Fruit fly (Drosophila melanogaster) whole organism, embryonic: ENCODE results near the gene CG42718.

Source experiments
- Adf1 ChIP-seq: fragments of 200-800 bp; sonication (Bioruptor generic); IDR thresholded peaks from 2 replicates; pipeline ENCODE4 v1.3.6; 2022; ENCODE audit warnings: missing biosample characterization, missing genetic modification characterization
- CG11093 ChIP-seq: fragments of 200-800 bp; sonication (Bioruptor generic); IDR thresholded peaks from 3 replicates; pipeline ENCODE4 v1.3.6; 2022; ENCODE audit warnings: missing biosample characterization, missing genetic modification characterization
- CG13424 ChIP-seq: fragments of 200-800 bp; sonication (Bioruptor generic); optimal IDR thresholded peaks from 2 replicates; lab custom pipeline; 2019; ENCODE audit warnings: missing biosample characterization, mild to moderate bottlenecking, missing genetic modification characterization, moderate library complexity
- CG1603 ChIP-seq: fragments of 200-800 bp; sonication (Bioruptor generic); optimal IDR thresholded peaks from 2 replicates; lab custom pipeline; 2019; ENCODE audit warnings: missing biosample characterization, mild to moderate bottlenecking, missing genetic modification characterization, moderate library complexity
- CG16815 ChIP-seq: fragments of 200-800 bp; sonication (Bioruptor generic); optimal IDR thresholded peaks from 3 replicates; lab custom pipeline; 2017; ENCODE audit warnings: missing biosample characterization, mild to moderate bottlenecking, missing genetic modification characterization
- CG2120 ChIP-seq: fragments of 200-800 bp; sonication (Bioruptor generic); optimal IDR thresholded peaks from 3 replicates; lab custom pipeline; 2016; ENCODE audit warnings: missing biosample characterization, missing genetic modification characterization
- CG2199 ChIP-seq: fragments of 200-800 bp; sonication (Bioruptor generic); IDR thresholded peaks from 3 replicates; pipeline ENCODE4 v1.3.6; 2022; ENCODE audit warnings: missing biosample characterization, missing genetic modification characterization
- CG30431 ChIP-seq: fragments of 200-800 bp; sonication (Bioruptor generic); optimal IDR thresholded peaks from 2 replicates; lab custom pipeline; 2017; ENCODE audit warnings: missing biosample characterization, missing genetic modification characterization
- CG3838 ChIP-seq: fragments of 200-800 bp; sonication (Bioruptor generic); optimal IDR thresholded peaks from 3 replicates; lab custom pipeline; 2016; ENCODE audit warnings: missing biosample characterization, missing genetic modification characterization
- CG4360 ChIP-seq: fragments of 200-800 bp; sonication (Bioruptor generic); IDR thresholded peaks from 2 replicates; pipeline ENCODE4 v1.3.6; 2022; ENCODE audit warnings: missing biosample characterization, missing genetic modification characterization
- CG5953 ChIP-seq: fragments of 200-800 bp; sonication (Bioruptor generic); IDR thresholded peaks from 2 replicates; pipeline ENCODE4 v1.3.6; 2022; ENCODE audit warnings: missing biosample characterization, missing genetic modification characterization
- CG9876 ChIP-seq: fragments of 200-800 bp; sonication (Bioruptor generic); optimal IDR thresholded peaks from 2 replicates; lab custom pipeline; 2016; ENCODE audit warnings: missing biosample characterization, missing genetic modification characterization
- Deaf1 ChIP-seq: fragments of 200-800 bp; optimal IDR thresholded peaks from 3 replicates; lab custom pipeline; 2019; ENCODE audit warnings: missing biosample characterization, mild to moderate bottlenecking, missing genetic modification characterization, moderate library complexity
- Doc2 ChIP-seq: fragments of 200-800 bp; sonication (Bioruptor generic); IDR thresholded peaks from 2 replicates; pipeline ENCODE4 v1.3.6; 2022; ENCODE audit warnings: missing biosample characterization, missing genetic modification characterization
- ERR ChIP-seq: fragments of 200-800 bp; sonication (Bioruptor generic); optimal IDR thresholded peaks from 2 replicates; lab custom pipeline; 2016; ENCODE audit warnings: missing biosample characterization, missing genetic modification characterization
- HLH4C ChIP-seq: fragments of 200-800 bp; sonication (Bioruptor generic); IDR thresholded peaks from 3 replicates; pipeline ENCODE4 v1.3.6; 2022; ENCODE audit warnings: missing biosample characterization, missing genetic modification characterization; ENCODE audit not compliant: partially characterized antibody
- HLH54F ChIP-seq: fragments of 200-800 bp; sonication (Bioruptor generic); optimal IDR thresholded peaks from 3 replicates; lab custom pipeline; 2016; ENCODE audit warnings: missing biosample characterization, missing genetic modification characterization
- HmgZ ChIP-seq: fragments of 200-800 bp; sonication (Bioruptor generic); optimal IDR thresholded peaks from 2 replicates; lab custom pipeline; 2018; ENCODE audit warnings: missing biosample characterization, mild to moderate bottlenecking, missing genetic modification characterization
- Hr78 ChIP-seq, 2 experiments: fragments of 200-800 bp in 1 of 2; fragments of >200 bp in 1 of 2; sonication (Bioruptor generic) in 1 of 2; optimal IDR thresholded peaks; 2 replicates each; lab custom pipeline; 2017 to 2019; ENCODE audit warnings: missing biosample characterization in 2 of 2, missing genetic modification characterization in 2 of 2, mild to moderate bottlenecking in 1 of 2, moderate library complexity in 1 of 2
- Mad ChIP-seq: fragments of 200-800 bp; sonication (Bioruptor generic); optimal IDR thresholded peaks from 2 replicates; lab custom pipeline; 2016; ENCODE audit warnings: missing biosample characterization, missing genetic modification characterization
- Max ChIP-seq: fragments of 200-800 bp; sonication (Bioruptor generic); optimal IDR thresholded peaks from 2 replicates; lab custom pipeline; 2016; ENCODE audit warnings: missing biosample characterization, mild to moderate bottlenecking, missing genetic modification characterization
- Neu2 ChIP-seq: fragments of 200-800 bp; sonication (Bioruptor generic); optimal IDR thresholded peaks from 3 replicates; lab custom pipeline; 2016; ENCODE audit warnings: missing biosample characterization, missing genetic modification characterization, borderline replicate concordance
- Side ChIP-seq: fragments of 200-800 bp; sonication (Bioruptor generic); optimal IDR thresholded peaks from 2 replicates; lab custom pipeline; 2016; ENCODE audit warnings: missing biosample characterization, missing genetic modification characterization
- Sox100B ChIP-seq: fragments of 200-800 bp; sonication (Bioruptor generic); optimal IDR thresholded peaks from 3 replicates; lab custom pipeline; 2018; ENCODE audit warnings: missing biosample characterization, mild to moderate bottlenecking, missing genetic modification characterization
- Sox102F ChIP-seq: fragments of 200-800 bp; sonication (Bioruptor generic); optimal IDR thresholded peaks from 2 replicates; lab custom pipeline; 2018; ENCODE audit warnings: missing biosample characterization, mild to moderate bottlenecking, missing genetic modification characterization, moderate library complexity
- Taf1 ChIP-seq: fragments of 200-800 bp; sonication (Bioruptor generic); IDR thresholded peaks from 2 replicates; pipeline ENCODE4 v1.3.6; 2022; ENCODE audit warnings: missing biosample characterization, missing genetic modification characterization
- al ChIP-seq: fragments of 200-800 bp; sonication (Bioruptor generic); IDR thresholded peaks from 2 replicates; pipeline ENCODE4 v1.3.6; 2022; ENCODE audit warnings: missing biosample characterization, missing genetic modification characterization
- az2 ChIP-seq: fragments of 200-800 bp; sonication (Bioruptor generic); optimal IDR thresholded peaks from 3 replicates; lab custom pipeline; 2016; ENCODE audit warnings: missing biosample characterization, missing genetic modification characterization
- bcd ChIP-seq: fragments of 200-800 bp; sonication (Bioruptor generic); optimal IDR thresholded peaks from 2 replicates; lab custom pipeline; 2017; ENCODE audit warnings: missing biosample characterization, mild to moderate bottlenecking, missing genetic modification characterization
- chinmo ChIP-seq: fragments of 200-800 bp; sonication (Bioruptor generic); IDR thresholded peaks from 4 replicates; pipeline ENCODE4 v1.3.6; 2022; ENCODE audit warnings: missing biosample characterization, missing genetic modification characterization; ENCODE audit not compliant: partially characterized antibody
- hb ChIP-seq: fragments of 200-800 bp; sonication (Bioruptor generic); IDR thresholded peaks from 3 replicates; pipeline ENCODE4 v1.3.6; 2022; ENCODE audit warnings: missing biosample characterization, missing genetic modification characterization; ENCODE audit not compliant: partially characterized antibody
- insv ChIP-seq, 2 experiments: fragments of 200-800 bp; sonication (Bioruptor generic); optimal IDR thresholded peaks; 3 replicates each; lab custom pipeline; 2016 to 2018; ENCODE audit warnings: missing biosample characterization in 2 of 2, missing genetic modification characterization in 2 of 2
- lilli ChIP-seq: fragments of 200-800 bp; sonication (Bioruptor generic); optimal IDR thresholded peaks from 3 replicates; lab custom pipeline; 2016; ENCODE audit warnings: missing biosample characterization, missing genetic modification characterization
- lov ChIP-seq, 2 experiments: fragments of 200-800 bp in 1 of 2; fragments of >200 bp in 1 of 2; sonication (Bioruptor generic) in 1 of 2; IDR thresholded peaks in 1 of 2; optimal IDR thresholded peaks in 1 of 2; 2 replicates in 1 of 2; 3 replicates in 1 of 2; pipeline versions ENCODE4 v1.3.6 to Lab custom; 2017 to 2022; ENCODE audit warnings: missing biosample characterization in 1 of 2, missing genetic modification characterization in 1 of 2
- ranshi ChIP-seq: fragments of 200-800 bp; sonication (Bioruptor generic); IDR thresholded peaks from 2 replicates; pipeline ENCODE4 v1.3.6; 2022; ENCODE audit warnings: missing biosample characterization, missing genetic modification characterization
- sens ChIP-seq: fragments of 200-800 bp; sonication (Bioruptor generic); peaks from one replicate; lab custom pipeline; 2016; ENCODE audit warnings: missing biosample characterization, missing genetic modification characterization
- tup ChIP-seq: fragments of 200-800 bp; sonication (Bioruptor generic); optimal IDR thresholded peaks from 2 replicates; lab custom pipeline; 2016; ENCODE audit warnings: missing biosample characterization, mild to moderate bottlenecking, missing genetic modification characterization, moderate library complexity

CG42718 gene

DNA sequence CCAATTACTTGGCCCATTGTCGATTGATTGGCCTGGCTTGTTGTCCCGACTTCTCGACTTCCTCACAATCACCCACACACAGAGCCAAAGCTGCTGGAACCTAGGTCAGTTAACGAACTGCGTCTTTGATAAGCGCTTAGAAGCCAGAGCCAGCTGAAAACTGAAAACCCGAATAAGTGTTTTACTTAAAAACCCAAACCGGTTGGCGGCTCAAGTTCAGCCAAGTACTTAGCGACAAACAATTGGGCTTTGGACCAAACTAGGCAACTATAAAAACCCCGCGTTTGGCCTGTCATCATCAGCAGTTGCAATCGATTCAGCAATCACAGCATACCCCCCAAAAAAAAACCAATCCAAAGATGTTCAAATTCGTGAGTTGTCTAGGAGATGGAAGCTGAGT is 2.3 kb upstream of the CG42718 start, which contains the start of gene CG13059:
CG13059 (plus strand) TSS at position 301 of the 400 bp plus-strand sequence.
- TF ChIP-seq sens (GFP tag; lab: Kevin White, UChicago) (no peak), bcd (GFP tag; lab: Kevin White, UChicago) (no peak), Mad (GFP tag; lab: Kevin White, UChicago) (no peak), CG16815 (no peak), CG5953 (no peak), Side (GFP tag; lab: Kevin White, UChicago) (no peak), Taf1 (GFP tag; lab: Robert Waterston, UW) (no peak), CG1603 (tag; lab: Kevin White, UChicago) (no peak), CG2199 (no peak), CG9876 (GFP tag; lab: Kevin White, UChicago) (no peak), ranshi (no peak), ERR (GFP tag; lab: Kevin White, UChicago) (no peak), HLH4C (GFP tag; lab: Robert Waterston, UW) (no peak), Adf1 (GFP tag; lab: Robert Waterston, UW) (no peak), Sox102F (GFP tag; lab: Kevin White, UChicago) (no peak)

DNA sequence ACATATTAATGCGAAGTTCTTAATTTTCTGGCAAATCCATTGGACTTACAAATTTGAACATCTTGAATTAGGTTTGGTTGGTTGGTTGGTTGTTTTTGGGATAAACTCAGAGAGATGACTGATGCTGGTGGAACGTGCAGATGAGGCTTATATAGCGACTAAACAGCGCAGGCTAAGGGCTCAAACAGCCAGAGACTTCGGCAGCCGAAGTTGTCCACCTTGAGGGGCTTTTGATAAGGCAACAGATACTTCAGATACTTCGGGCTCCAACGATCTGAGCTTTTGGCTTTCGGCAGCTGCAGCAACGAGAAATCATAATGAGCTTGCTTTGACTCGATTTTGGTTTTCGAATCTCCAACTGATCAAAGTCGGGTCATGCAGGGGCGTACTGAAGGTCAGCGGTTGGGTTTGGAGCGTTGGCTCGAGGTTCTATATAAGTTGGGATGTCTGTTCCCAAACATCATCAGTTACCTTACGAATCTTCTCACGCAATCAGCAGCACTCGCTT is 1.6 kb downstream of the CG42718 start, which contains the start of the genes CG13041 and CG13060:
CG13041 (minus strand) TSS at position 128 of the 508 bp plus-strand sequence.
CG13060 (plus strand) TSS at position 458 of the 508 bp plus-strand sequence.
- TF ChIP-seq Sox100B (GFP tag; lab: Kevin White, UChicago) (no peak), az2 (GFP tag; lab: Kevin White, UChicago) (no peak), CG13424 (no peak), CG2120 (GFP tag; lab: Kevin White, UChicago) (no peak), Deaf1 (tag; lab: Kevin White, UChicago) (peak; percentile 68), chinmo (GFP tag; lab: Robert Waterston, UW) (0 out of 4 replicates have a peak, but pooled peaks have one; percentile 61), CG16815 (no peak), insv (GFP tag; optimal IDR thresholded peaks at IDR 0.05; lab: Kevin White, UChicago) (no peak), HmgZ (tag; lab: Kevin White, UChicago) (no peak), CG30431 (GFP tag; lab: Kevin White, UChicago) (no peak), HLH54F (no peak)
- TF ChIP-seq, all 482 proteins: peak for 2

DNA sequence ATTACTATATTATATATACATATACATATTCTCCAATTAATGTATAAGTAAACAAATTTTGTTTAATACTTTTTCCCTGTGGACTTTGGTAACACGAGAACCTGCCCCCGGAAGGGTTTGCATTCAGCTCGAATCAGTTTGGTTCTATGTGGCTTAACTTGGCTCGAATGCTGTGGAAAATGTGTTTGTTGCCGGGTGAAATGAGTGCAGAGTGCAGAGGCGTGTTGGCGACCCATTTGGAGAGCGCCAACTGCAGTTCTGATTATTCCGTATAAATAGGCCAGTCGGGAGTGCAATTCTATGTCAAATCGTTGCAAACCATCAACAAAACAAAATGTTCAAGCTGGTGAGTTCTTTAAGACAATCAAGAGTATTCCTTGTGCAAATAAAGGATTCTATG is 3.3 kb downstream of the CG42718 start, which contains the start of gene Nplp3:
Nplp3 (plus strand) TSS at position 301 of the 400 bp plus-strand sequence.
- no peak for TF ChIP-seq tup (GFP tag; lab: Kevin White, UChicago)
- no peak for TF ChIP-seq al (GFP tag; lab: Robert Waterston, UW)
- no peak for TF ChIP-seq CG2120 (GFP tag; lab: Kevin White, UChicago)
- no peak for TF ChIP-seq lilli
- no peak for TF ChIP-seq CG3838
- TF ChIP-seq hb (GFP tag; lab: Robert Waterston, UW), result no peak
- no peak for TF ChIP-seq CG4360 (GFP tag; lab: Robert Waterston, UW)
- no peak for TF ChIP-seq Doc2
- no peak for TF ChIP-seq CG11093

DNA sequence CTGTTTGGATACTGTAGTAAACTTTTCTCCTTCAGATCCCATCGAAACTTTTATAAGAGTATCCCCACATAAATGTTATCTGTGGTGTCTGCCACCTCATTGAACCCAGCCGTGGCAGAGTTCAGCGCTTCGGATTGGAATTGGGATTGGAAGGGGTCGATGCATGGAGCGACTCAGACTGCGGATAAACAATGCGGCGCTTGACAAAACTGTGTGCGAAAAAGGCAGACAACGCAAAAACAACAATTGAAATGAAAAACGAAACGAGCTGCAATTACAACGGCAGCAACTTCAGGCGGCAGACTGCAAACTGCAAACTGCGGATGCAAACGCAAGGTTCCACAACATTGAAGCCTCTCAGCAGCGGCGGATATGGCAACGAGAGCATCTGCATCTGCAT is 7.1 kb downstream of the CG42718 start, which contains the start of gene CG13062:
CG13062 (plus strand) TSS at position 301 of the 400 bp plus-strand sequence.
- TF ChIP-seq Max (GFP tag; lab: Kevin White, UChicago) (no peak), Hr78 (GFP tag; optimal IDR thresholded peaks at IDR 0.05; lab: Kevin White, UChicago) (no peak), Neu2 (GFP tag; lab: Kevin White, UChicago) (no peak), lov (optimal IDR thresholded peaks at IDR 0.05; lab: Kevin White, UChicago) (no peak), lov (GFP tag; IDR thresholded peaks at IDR 0.05; lab: Robert Waterston, UW) (0 out of 3 replicates have a peak, but pooled peaks have one; percentile 22)
